Worm (Caenorhabditis elegans) whole organism, L4 larva: ENCODE data around the gene Y11D7A.8.
A peak's percentile ranks its signal among the peaks of the same experiment; 100 is the strongest.
"Not testable (repeated sequence)": the region's sequence is repeated elsewhere in the genome, so short reads cannot be mapped to it uniquely, and the experiment has no call there.

Experiments used
- F10B5.3 ChIP-seq: sonication (generic microtip); optimal IDR thresholded peaks from 2 replicates; lab custom pipeline; 2016; ENCODE audit warnings: mild to moderate bottlenecking, missing genetic modification characterization, missing compliant biosample characterization
- F26F4.8 ChIP-seq: fragments of 200-800 bp; sonication (Bioruptor generic); conservative IDR thresholded peaks from 2 replicates; pipeline ENCODE4 v1.3.6; 2022; ENCODE audit warnings: missing genetic modification characterization, missing compliant biosample characterization
- F49E8.2 ChIP-seq: sonication (generic microtip); optimal IDR thresholded peaks from 2 replicates; lab custom pipeline; 2016; ENCODE audit warnings: missing compliant biosample characterization, mild to moderate bottlenecking, missing genetic modification characterization, borderline replicate concordance
- R02D3.7 ChIP-seq: fragments of 150-350 bp; sonication (generic microtip); optimal IDR thresholded peaks from 3 replicates; lab custom pipeline; 2014; ENCODE audit warnings: missing biosample characterization, missing genetic modification characterization
- T20F7.1 ChIP-seq: fragments of 200-800 bp; sonication (Bioruptor generic); optimal IDR thresholded peaks from 2 replicates; lab custom pipeline; 2018; ENCODE audit warnings: mild to moderate bottlenecking, missing genetic modification characterization, missing compliant biosample characterization
- aha-1 ChIP-seq: fragments of 150-350 bp; peaks from one replicate; lab custom pipeline; 2014; ENCODE audit warnings: missing biosample characterization, missing genetic modification characterization
- ama-1 ChIP-seq: fragments of 150-350 bp; optimal IDR thresholded peaks from 2 replicates; lab custom pipeline; 2014; ENCODE audit warnings: inconsistent platforms, mixed read lengths
- arid-1 ChIP-seq: fragments of 200-800 bp; sonication (Bioruptor generic); conservative IDR thresholded peaks from 2 replicates; pipeline ENCODE4 v1.3.6; 2022; ENCODE audit warnings: missing genetic modification reagents, missing genetic modification characterization, missing compliant biosample characterization
- cey-2 ChIP-seq: sonication (generic microtip); optimal IDR thresholded peaks from 3 replicates; lab custom pipeline; 2017; ENCODE audit warnings: missing genetic modification characterization, mild to moderate bottlenecking, missing compliant biosample characterization, antibody characterized with exemption, borderline replicate concordance; ENCODE audit not compliant: insufficient read depth
- daf-19 ChIP-seq: fragments of 200-800 bp; sonication (Bioruptor generic); conservative IDR thresholded peaks from 2 replicates; pipeline ENCODE4 v1.3.6; 2022; ENCODE audit warnings: missing genetic modification characterization, missing compliant biosample characterization
- daf-8 ChIP-seq: fragments of 200-800 bp; sonication (Bioruptor generic); IDR thresholded peaks from 2 replicates; pipeline ENCODE4 v1.3.6; 2022; ENCODE audit warnings: missing genetic modification characterization, missing compliant biosample characterization
- dmd-6 ChIP-seq: fragments of 200-800 bp; sonication (Bioruptor generic); IDR thresholded peaks from 2 replicates; pipeline ENCODE4 v1.3.6; 2022; ENCODE audit warnings: missing genetic modification reagents, missing genetic modification characterization, missing compliant biosample characterization
- duxl-1 ChIP-seq: sonication (generic microtip); optimal IDR thresholded peaks from 2 replicates; lab custom pipeline; 2016; ENCODE audit warnings: mild to moderate bottlenecking, missing genetic modification characterization, moderate library complexity, missing compliant biosample characterization; ENCODE audit not compliant: poor library complexity
- dve-1 ChIP-seq: sonication (generic microtip); optimal IDR thresholded peaks from 2 replicates; lab custom pipeline; 2017; ENCODE audit warnings: antibody characterized with exemption, mild to moderate bottlenecking, missing genetic modification characterization, missing compliant biosample characterization; ENCODE audit not compliant: insufficient read depth
- egl-43 ChIP-seq: fragments of 200-800 bp; sonication (Bioruptor generic); IDR thresholded peaks from 2 replicates; pipeline ENCODE4 v1.3.6; 2022; ENCODE audit warnings: missing genetic modification reagents, missing genetic modification characterization, missing compliant biosample characterization
- hif-1 ChIP-seq, 2 experiments: sonication (generic microtip); optimal IDR thresholded peaks; 2 replicates each; lab custom pipeline; 2016 to 2017; ENCODE audit warnings: missing compliant biosample characterization in 2 of 2, missing genetic modification characterization in 2 of 2, missing genetic modification reagents in 2 of 2, missing genotype in 2 of 2, mild to moderate bottlenecking in 1 of 2
- hmg-1.1 ChIP-seq: fragments of 200-800 bp; sonication (Bioruptor generic); IDR thresholded peaks from 2 replicates; pipeline ENCODE4 v1.3.6; 2022; ENCODE audit warnings: missing genetic modification reagents, missing genetic modification characterization, missing compliant biosample characterization
- jun-1 ChIP-seq: fragments of 150-350 bp; optimal IDR thresholded peaks from 2 replicates; lab custom pipeline; 2014; ENCODE audit warnings: missing biosample characterization, missing genetic modification reagents, missing genetic modification characterization
- lin-13 ChIP-seq: fragments of 150-350 bp; optimal IDR thresholded peaks from 2 replicates; lab custom pipeline; 2014; ENCODE audit warnings: missing biosample characterization, missing genetic modification reagents, missing genetic modification characterization
- lin-38 ChIP-seq: fragments of 200-800 bp; sonication (Bioruptor generic); IDR thresholded peaks from 2 replicates; pipeline ENCODE4 v1.3.6; 2022; ENCODE audit warnings: missing genetic modification reagents, missing genetic modification characterization, missing compliant biosample characterization
- lin-39 ChIP-seq: fragments of 150-350 bp; optimal IDR thresholded peaks from 2 replicates; lab custom pipeline; 2014; ENCODE audit warnings: missing biosample characterization, missing genetic modification reagents, missing genetic modification characterization
- madf-9 ChIP-seq: fragments of 200-800 bp; sonication (Bioruptor generic); conservative IDR thresholded peaks from 2 replicates; pipeline ENCODE4 v1.3.6; 2022; ENCODE audit warnings: missing genetic modification reagents, missing genetic modification characterization, missing compliant biosample characterization
- mep-1 ChIP-seq: fragments of 150-350 bp; sonication (generic microtip); optimal IDR thresholded peaks from 3 replicates; lab custom pipeline; 2014; ENCODE audit warnings: missing biosample characterization, missing genetic modification characterization
- mxl-2 ChIP-seq: fragments of 200-800 bp; sonication (Bioruptor generic); conservative IDR thresholded peaks from 2 replicates; pipeline ENCODE4 v1.3.6; 2022; ENCODE audit warnings: missing genetic modification reagents, missing genetic modification characterization, missing compliant biosample characterization
- mxl-3 ChIP-seq: fragments of 200-800 bp; sonication (Bioruptor generic); optimal IDR thresholded peaks from 2 replicates; lab custom pipeline; 2018; ENCODE audit warnings: mild to moderate bottlenecking, missing genetic modification characterization, missing compliant biosample characterization
- nhr-102 ChIP-seq: sonication (generic microtip); optimal IDR thresholded peaks from 2 replicates; lab custom pipeline; 2016; ENCODE audit warnings: mild to moderate bottlenecking, missing genetic modification characterization, moderate library complexity, missing compliant biosample characterization
- nhr-111 ChIP-seq: fragments of 200-800 bp; sonication (Bioruptor generic); optimal IDR thresholded peaks from 2 replicates; lab custom pipeline; 2018; ENCODE audit warnings: mild to moderate bottlenecking, missing genetic modification characterization, missing compliant biosample characterization
- nhr-28 ChIP-seq: fragments of 150-350 bp; optimal IDR thresholded peaks from 2 replicates; lab custom pipeline; 2014; ENCODE audit warnings: missing biosample characterization, missing genetic modification characterization
- nhr-48 ChIP-seq: sonication (generic microtip); optimal IDR thresholded peaks from 2 replicates; lab custom pipeline; 2016; ENCODE audit warnings: mild to moderate bottlenecking, missing genetic modification characterization, missing compliant biosample characterization
- rbr-2 ChIP-seq: sonication (generic microtip); optimal IDR thresholded peaks from 2 replicates; lab custom pipeline; 2016; ENCODE audit warnings: missing genotype, missing genetic modification characterization, missing compliant biosample characterization
- saeg-2 ChIP-seq: fragments of 200-800 bp; sonication (Bioruptor generic); IDR thresholded peaks from 2 replicates; pipeline ENCODE4 v1.3.6; 2022; ENCODE audit warnings: missing genetic modification reagents, missing genetic modification characterization, missing compliant biosample characterization
- set-16 ChIP-seq: fragments of 200-800 bp; sonication (Bioruptor generic); IDR thresholded peaks from 2 replicates; pipeline ENCODE4 v1.3.6; 2022; ENCODE audit warnings: missing genetic modification reagents, missing genetic modification characterization, missing compliant biosample characterization
- skn-1 ChIP-seq: fragments of 150-350 bp; optimal IDR thresholded peaks from 2 replicates; lab custom pipeline; 2014; ENCODE audit warnings: missing biosample characterization, missing genetic modification characterization
- snpc-1.2 ChIP-seq: fragments of 200-800 bp; sonication (Bioruptor generic); IDR thresholded peaks from 2 replicates; pipeline ENCODE4 v1.3.6; 2022; ENCODE audit warnings: missing genetic modification reagents, missing genetic modification characterization, missing compliant biosample characterization
- tra-1 ChIP-seq: fragments of 200-800 bp; sonication (Bioruptor generic); IDR thresholded peaks from 2 replicates; pipeline ENCODE4 v1.3.6; 2022; ENCODE audit warnings: missing genetic modification reagents, missing genetic modification characterization, missing compliant biosample characterization
- unc-62 ChIP-seq, 3 experiments: fragments of 150-350 bp in 1 of 3; sonication (generic microtip); optimal IDR thresholded peaks in 2 of 3; peaks in 1 of 3; 1 replicate in 1 of 3; 2 replicates in 2 of 3; lab custom pipeline; 2014 to 2017; ENCODE audit warnings: missing biosample characterization in 3 of 3, missing genetic modification characterization in 3 of 3, missing genetic modification reagents in 3 of 3, missing genotype in 1 of 3
- zip-2 ChIP-seq: fragments of 150-350 bp; optimal IDR thresholded peaks from 2 replicates; lab custom pipeline; 2014; ENCODE audit warnings: missing biosample characterization, missing genetic modification characterization
- ztf-7 ChIP-seq: fragments of 150-350 bp; optimal IDR thresholded peaks from 2 replicates; lab custom pipeline; 2014; ENCODE audit warnings: missing biosample characterization, missing genetic modification characterization

The Y11D7A.8 gene

ce11 chrIV:9243670-9244069 is 7.5 kb upstream of the Y11D7A.8 start, which contains the start of gene rab-28:
rab-28 (minus strand) TSS chrIV:9244012.
- no peak for TF ChIP-seq nhr-111
- TF ChIP-seq aha-1 (tag; lab: Kevin White, UChicago) = peak; percentile 97
- TF ChIP-seq R02D3.7 (tag; lab: Kevin White, UChicago) = no peak
- TF ChIP-seq, all 104 proteins: peak for 1

- peak in 1 of 2 experiments; percentile 28 for TF ChIP-seq unc-62 (GFP tag; optimal IDR thresholded peaks at IDR 0.05 in 1 of 2; lab: Kevin White, UChicago)
- no peak for TF ChIP-seq unc-62 (tag; optimal IDR thresholded peaks at IDR 0.05; lab: Kevin White, UChicago)
- no peak for TF ChIP-seq R02D3.7 (tag; lab: Kevin White, UChicago)
- no peak for TF ChIP-seq F49E8.2 (tag; lab: Kevin White, UChicago)
These were observed 5.8 kb upstream of the Y11D7A.8 start, which contains the start of gene Y11D7A.5 for ce11 chrIV:9245423-9245822. Y11D7A.5 (minus strand) TSS chrIV:9245523.

DNA sequence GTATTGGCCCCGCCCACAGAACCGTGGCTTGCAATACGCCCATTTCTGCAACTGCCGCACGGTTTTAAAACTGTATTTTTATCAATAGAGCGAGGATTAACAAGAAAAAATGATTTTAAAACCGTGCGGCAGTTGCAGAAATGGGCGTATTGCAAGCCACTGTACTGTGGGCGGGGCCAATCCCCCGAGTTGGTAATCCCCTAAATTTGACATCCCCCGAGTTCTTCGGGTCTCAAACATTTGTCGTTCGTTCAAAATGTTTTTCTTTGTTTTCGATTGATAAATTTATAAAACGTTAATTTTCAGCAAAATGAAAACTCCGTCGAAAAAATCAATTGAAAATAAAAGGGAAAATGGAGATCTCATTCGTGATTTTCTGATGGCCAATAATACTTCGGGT is 2.0 kb upstream of the Y11D7A.8 start, which contains the start of gene Y11D7A.7:
Y11D7A.7 (plus strand) TSS at position 301 of the 400 bp plus-strand sequence.
- not testable (repeated sequence) for TF ChIP-seq madf-9, egl-43, tra-1 (GFP tag; lab: Robert Waterston, UW)

DNA sequence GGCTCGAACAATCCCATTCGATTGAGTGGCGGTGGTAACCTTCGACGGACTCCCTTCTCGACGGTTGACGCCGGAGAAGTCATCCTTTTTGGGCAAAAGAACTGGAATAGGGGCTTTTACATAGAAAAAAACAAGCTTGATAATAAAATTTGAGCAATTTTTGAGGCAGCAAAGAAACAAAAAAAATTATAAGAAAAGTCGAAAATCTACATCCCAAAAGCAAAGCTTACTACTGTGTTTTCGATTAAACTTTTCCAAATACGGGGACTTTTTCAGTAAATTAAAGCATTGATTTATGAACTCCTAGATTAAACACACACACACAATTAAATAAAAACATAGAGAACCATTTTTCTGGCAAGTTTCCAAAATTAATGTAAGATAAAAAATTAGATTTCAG is 4.8 kb downstream of the Y11D7A.8 start, which contains the start of gene Y11D7A.9:
Y11D7A.9 (minus strand) TSS at position 101 of the 400 bp plus-strand sequence.
- TF ChIP-seq dmd-6 (GFP tag; lab: Robert Waterston, UW) (no peak), hmg-1.1 (GFP tag; lab: Robert Waterston, UW) (no peak), lin-13 (GFP tag; lab: Kevin White, UChicago) (no peak), duxl-1 (tag; lab: Kevin White, UChicago) (no peak), jun-1 (tag; lab: Kevin White, UChicago) (no peak), daf-19 (GFP tag; lab: Robert Waterston, UW) (no peak), T20F7.1 (no peak)

DNA sequence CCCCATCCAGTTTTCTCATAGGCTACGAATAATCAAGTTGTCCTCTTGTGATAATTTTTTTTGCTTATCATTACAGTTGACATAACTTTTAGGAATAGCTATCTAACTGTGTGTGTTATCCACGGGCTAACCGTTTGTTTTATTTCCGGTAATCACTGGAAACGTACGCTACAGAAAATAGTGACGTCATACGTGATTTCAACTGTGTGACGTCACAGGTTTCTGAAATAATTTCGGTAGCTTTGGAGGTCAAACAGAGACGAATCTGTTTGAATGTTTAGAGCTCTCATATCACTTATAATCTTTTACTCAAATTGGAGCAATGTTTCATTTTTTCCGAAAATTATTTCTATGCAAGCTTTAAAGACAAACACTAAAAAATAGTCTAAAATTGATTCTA is 5.7 kb downstream of the Y11D7A.8 start:
- TF ChIP-seq aha-1 (tag; lab: Kevin White, UChicago) = peak; percentile 76
- no peak for TF ChIP-seq zip-2 (tag; lab: Kevin White, UChicago)
- TF ChIP-seq, all 104 proteins: peak for 1

ce11 chrIV:9258547-9258946 is 7.4 kb downstream of the Y11D7A.8 start:
- TF ChIP-seq set-16 (no peak), mep-1 (peak; percentile 9), arid-1 (GFP tag; lab: Robert Waterston, UW) (no peak), jun-1 (tag; lab: Kevin White, UChicago) (no peak), unc-62 (GFP tag; optimal IDR thresholded peaks at IDR 0.05 in 1 of 2; lab: Kevin White, UChicago) (no peak), unc-62 (tag; optimal IDR thresholded peaks at IDR 0.05; lab: Kevin White, UChicago) (no peak), lin-39 (tag; lab: Kevin White, UChicago) (no peak), nhr-102 (tag; lab: Kevin White, UChicago) (no peak), snpc-1.2 (GFP tag; lab: Robert Waterston, UW) (no peak), F26F4.8 (GFP tag; lab: Robert Waterston, UW) (no peak), ztf-7 (tag; lab: Kevin White, UChicago) (no peak), duxl-1 (tag; lab: Kevin White, UChicago) (no peak), mxl-3 (peak; percentile 4), nhr-48 (tag; lab: Kevin White, UChicago) (peak; percentile 25), dve-1 (tag; lab: Kevin White, UChicago) (no peak), mxl-2 (GFP tag; lab: Robert Waterston, UW) (no peak), skn-1 (tag; lab: Kevin White, UChicago) (no peak), hif-1 (tag; optimal IDR thresholded peaks at IDR 0.05; lab: Kevin White, UChicago) (peak in 1 of 2 experiments; percentile 14), daf-8 (GFP tag; lab: Robert Waterston, UW) (no peak), ama-1 (peak; percentile 93), lin-38 (GFP tag; lab: Robert Waterston, UW) (no peak), rbr-2 (tag; lab: Kevin White, UChicago) (no peak), cey-2 (tag; lab: Kevin White, UChicago) (no peak), F10B5.3 (tag; lab: Kevin White, UChicago) (no peak), saeg-2 (GFP tag; lab: Robert Waterston, UW) (no peak), T20F7.1 (no peak), nhr-28 (tag; lab: Kevin White, UChicago) (no peak)
